Worm (Caenorhabditis elegans) whole organism, mixed stage, embryonic: ENCODE results near the gene K09F5.6.

Experiments used
- M03D4.4 ChIP-seq: sonication (generic microtip); optimal IDR thresholded peaks from 2 replicates; lab custom pipeline; 2017; ENCODE audit warnings: mild to moderate bottlenecking, missing genetic modification characterization, missing compliant biosample characterization
- blmp-1 ChIP-seq: fragments of 150-350 bp; optimal IDR thresholded peaks from 2 replicates; lab custom pipeline; 2014; ENCODE audit warnings: missing biosample characterization, missing genetic modification characterization
- ceh-39 ChIP-seq: fragments of 150-350 bp; optimal IDR thresholded peaks from 2 replicates; lab custom pipeline; 2014; ENCODE audit warnings: missing biosample characterization, missing genetic modification characterization
- ceh-83 ChIP-seq: fragments of 200-800 bp; sonication (Bioruptor generic); optimal IDR thresholded peaks from 2 replicates; lab custom pipeline; 2018; ENCODE audit warnings: mild to moderate bottlenecking, missing genetic modification characterization, missing compliant biosample characterization
- ces-1 ChIP-seq: fragments of 150-350 bp; optimal IDR thresholded peaks from 2 replicates; lab custom pipeline; 2014; ENCODE audit warnings: missing biosample characterization, missing genetic modification reagents, missing genetic modification characterization
- cnd-1 ChIP-seq: fragments of 200-800 bp; sonication (Bioruptor generic); optimal IDR thresholded peaks from 2 replicates; lab custom pipeline; 2018; ENCODE audit warnings: mild to moderate bottlenecking, missing genetic modification characterization, missing compliant biosample characterization
- elt-1 ChIP-seq: sonication (generic microtip); optimal IDR thresholded peaks from 2 replicates; lab custom pipeline; 2017; ENCODE audit warnings: missing genetic modification characterization, mild to moderate bottlenecking, missing compliant biosample characterization, antibody characterized with exemption, moderate library complexity, borderline replicate concordance; ENCODE audit not compliant: insufficient read depth
- elt-3 ChIP-seq: fragments of 150-350 bp; optimal IDR thresholded peaks from 2 replicates; lab custom pipeline; 2014; ENCODE audit warnings: missing biosample characterization, missing genetic modification characterization
- flh-1 ChIP-seq: fragments of 200-800 bp; sonication (Bioruptor generic); optimal IDR thresholded peaks from 2 replicates; lab custom pipeline; 2018; ENCODE audit warnings: mild to moderate bottlenecking, missing genetic modification characterization, moderate library complexity, missing compliant biosample characterization
- ham-2 ChIP-seq: fragments of 200-800 bp; sonication (Bioruptor generic); optimal IDR thresholded peaks from 2 replicates; lab custom pipeline; 2018; ENCODE audit warnings: mild to moderate bottlenecking, missing genetic modification characterization, missing compliant biosample characterization
- hlh-1 ChIP-seq: fragments of 150-350 bp; optimal IDR thresholded peaks from 2 replicates; lab custom pipeline; 2014; ENCODE audit warnings: missing biosample characterization, missing genetic modification reagents, missing genetic modification characterization
- lin-13 ChIP-seq: fragments of 150-350 bp; optimal IDR thresholded peaks from 2 replicates; lab custom pipeline; 2014; ENCODE audit warnings: missing biosample characterization, missing genetic modification characterization
- lin-32 ChIP-seq: fragments of 200-800 bp; sonication (Bioruptor generic); optimal IDR thresholded peaks from 2 replicates; lab custom pipeline; 2018; ENCODE audit warnings: mild to moderate bottlenecking, missing genetic modification characterization, missing compliant biosample characterization
- lsy-2 ChIP-seq: fragments of 150-350 bp; optimal IDR thresholded peaks from 2 replicates; lab custom pipeline; 2014; ENCODE audit warnings: missing biosample characterization, missing genetic modification characterization
- mab-5 ChIP-seq: fragments of 150-350 bp; optimal IDR thresholded peaks from 2 replicates; lab custom pipeline; 2014; ENCODE audit warnings: missing biosample characterization, missing genetic modification characterization
- mls-2 ChIP-seq: sonication (generic microtip); optimal IDR thresholded peaks from 2 replicates; lab custom pipeline; 2016; ENCODE audit warnings: mild to moderate bottlenecking, missing genetic modification characterization, moderate library complexity, missing compliant biosample characterization
- nhr-12 ChIP-seq: fragments of 150-350 bp; optimal IDR thresholded peaks from 2 replicates; lab custom pipeline; 2014; ENCODE audit warnings: missing biosample characterization, missing genetic modification characterization
- nhr-2 ChIP-seq: fragments of 150-350 bp; optimal IDR thresholded peaks from 2 replicates; lab custom pipeline; 2014; ENCODE audit warnings: missing biosample characterization, missing genetic modification characterization
- nhr-237 ChIP-seq: fragments of 150-350 bp; optimal IDR thresholded peaks from 2 replicates; lab custom pipeline; 2014; ENCODE audit warnings: missing biosample characterization, missing genetic modification characterization
- nhr-28 ChIP-seq: fragments of 150-350 bp; optimal IDR thresholded peaks from 2 replicates; lab custom pipeline; 2014; ENCODE audit warnings: missing biosample characterization, missing genetic modification characterization
- pha-4 ChIP-seq: fragments of 150-350 bp; optimal IDR thresholded peaks from 2 replicates; lab custom pipeline; 2018; ENCODE audit warnings: missing biosample characterization, missing genetic modification reagents, missing genetic modification characterization
- sem-2 ChIP-seq: fragments of 200-800 bp; sonication (Bioruptor generic); optimal IDR thresholded peaks from 2 replicates; lab custom pipeline; 2018; ENCODE audit warnings: mild to moderate bottlenecking, missing genetic modification characterization, missing compliant biosample characterization
- snpc-4 ChIP-seq: fragments of 150-350 bp; optimal IDR thresholded peaks from 2 replicates; lab custom pipeline; 2014; ENCODE audit warnings: missing biosample characterization, missing genetic modification characterization
- sptf-1 ChIP-seq: sonication (generic microtip); optimal IDR thresholded peaks from 2 replicates; lab custom pipeline; 2017; ENCODE audit warnings: mild to moderate bottlenecking, missing genetic modification characterization, moderate library complexity, missing compliant biosample characterization
- tbx-8 ChIP-seq: fragments of 200-800 bp; sonication (Bioruptor generic); optimal IDR thresholded peaks from 2 replicates; lab custom pipeline; 2018; ENCODE audit warnings: mild to moderate bottlenecking, missing genetic modification characterization, moderate library complexity, missing compliant biosample characterization
- unc-120 ChIP-seq: sonication (generic microtip); optimal IDR thresholded peaks from 2 replicates; lab custom pipeline; 2017; ENCODE audit warnings: missing genetic modification characterization, missing compliant biosample characterization; ENCODE audit not compliant: poor library complexity, severe bottlenecking
- unc-62 ChIP-seq: fragments of 150-350 bp; optimal IDR thresholded peaks from 2 replicates; lab custom pipeline; 2014; ENCODE audit warnings: missing biosample characterization, missing genetic modification reagents, missing genetic modification characterization
- zip-8 ChIP-seq: fragments of 150-350 bp; optimal IDR thresholded peaks from 2 replicates; lab custom pipeline; 2014; ENCODE audit warnings: missing biosample characterization, missing genetic modification characterization
- ztf-11 ChIP-seq: fragments of 150-350 bp; optimal IDR thresholded peaks from 2 replicates; lab custom pipeline; 2014; ENCODE audit warnings: missing biosample characterization, missing genetic modification characterization

The K09F5.6 gene

ce11 chrX:7679835-7680234 lies 39.2 kb upstream of the K09F5.6 start:
- peak; percentile 87 for TF ChIP-seq ces-1 (GFP tag; lab: Kevin White, UChicago)
- no peak for TF ChIP-seq mab-5

- TF ChIP-seq lin-32 (GFP tag; lab: Kevin White, UChicago) (no peak), snpc-4 (no peak), hlh-1 (tag; lab: Kevin White, UChicago) (peak; percentile 87), unc-120 (tag; lab: Kevin White, UChicago) (peak; percentile 43), lsy-2 (no peak)
Measured at ce11 chrX:7680545-7681330, 38.3 kb upstream of the K09F5.6 start, which contains the start of gene stn-2. Gene stn-2, minus strand, starts transcription at chrX:7680619.

ce11 chrX:7681965-7682946 lies 36.8 kb upstream of the K09F5.6 start, which contains the start of gene unc-18:
Gene unc-18, plus strand, starts transcription at chrX:7682896.
- TF ChIP-seq unc-62 (GFP tag; lab: Kevin White, UChicago) (peak; percentile 47), snpc-4 (no peak), ztf-11 (tag; lab: Kevin White, UChicago) (no peak), lin-32 (GFP tag; lab: Kevin White, UChicago) (no peak), ces-1 (GFP tag; lab: Kevin White, UChicago) (peak; percentile 83)

- TF ChIP-seq nhr-28 (tag; lab: Kevin White, UChicago) (no peak), elt-3 (tag; lab: Kevin White, UChicago) (no peak), ceh-83 (GFP tag; lab: Kevin White, UChicago) (no peak), lin-32 (GFP tag; lab: Kevin White, UChicago) (no peak), M03D4.4 (tag; lab: Kevin White, UChicago) (no peak), lsy-2 (no peak), snpc-4 (no peak), nhr-2 (tag; lab: Kevin White, UChicago) (no peak), lin-13 (no peak), ceh-39 (tag; lab: Kevin White, UChicago) (no peak), ztf-11 (tag; lab: Kevin White, UChicago) (no peak), pha-4 (tag; lab: Kevin White, UChicago) (no peak), ham-2 (GFP tag; lab: Kevin White, UChicago) (no peak), nhr-12 (tag; lab: Kevin White, UChicago) (no peak), tbx-8 (GFP tag; lab: Kevin White, UChicago) (no peak), sem-2 (no peak), hlh-1 (tag; lab: Kevin White, UChicago) (no peak), ces-1 (GFP tag; lab: Kevin White, UChicago) (no peak)
Measured at ce11 chrX:7689119-7689518, 30.0 kb upstream of the K09F5.6 start, which contains the start of gene clik-2. Gene clik-2, minus strand, starts transcription at chrX:7689219.

ce11 chrX:7689570-7689969 lies 29.5 kb upstream of the K09F5.6 start:
- TF ChIP-seq mls-2 (no peak), elt-1 (tag; lab: Kevin White, UChicago) (no peak), sptf-1 (tag; lab: Kevin White, UChicago) (no peak), cnd-1 (tag; lab: Kevin White, UChicago) (no peak), pha-4 (tag; lab: Kevin White, UChicago) (no peak), sem-2 (no peak), ceh-39 (tag; lab: Kevin White, UChicago) (no peak), nhr-28 (tag; lab: Kevin White, UChicago) (no peak), nhr-2 (tag; lab: Kevin White, UChicago) (no peak), zip-8 (tag; lab: Kevin White, UChicago) (no peak), nhr-237 (tag; lab: Kevin White, UChicago) (no peak), blmp-1 (tag; lab: Kevin White, UChicago) (no peak), flh-1 (GFP tag; lab: Kevin White, UChicago) (no peak)
- TF ChIP-seq, all 35 proteins: peak for 0
